Fruit fly (Drosophila melanogaster) Kc167 (cell line): ENCODE measurements around the gene Med.

ENCODE experiments used
- Myc ChIP-seq: fragments of >200 bp; optimal IDR thresholded peaks from 2 replicates; lab custom pipeline; 2017; ENCODE audit warnings: missing external identifiers
- Sin3A ChIP-seq: fragments of >200 bp; optimal IDR thresholded peaks from 2 replicates; lab custom pipeline; 2018; ENCODE audit warnings: missing external identifiers
- h ChIP-seq: fragments of >200 bp; optimal IDR thresholded peaks from 3 replicates; lab custom pipeline; 2018; ENCODE audit warnings: missing external identifiers
- insv ChIP-seq: fragments of >200 bp; optimal IDR thresholded peaks from 3 replicates; lab custom pipeline; 2018; ENCODE audit warnings: missing external identifiers
- psq ChIP-seq: fragments of >200 bp; optimal IDR thresholded peaks from 2 replicates; lab custom pipeline; 2017; ENCODE audit warnings: missing external identifiers

dm6 chr3R:31662757-31663156 is 51.9 kb downstream of the Med start:
- TF ChIP-seq insv (no peak), psq (no peak), h (lab: Kevin White, UChicago) (no peak), Myc (lab: Kevin White, UChicago) (no peak), Sin3A (lab: Kevin White, UChicago) (no peak)
